Worm (Caenorhabditis elegans) whole organism, L2 larva: Measurements from ENCODE around the gene Y57G11C.499.

Experiments used
- F13H6.1 ChIP-seq: sonication (generic microtip); optimal IDR thresholded peaks from 2 replicates; lab custom pipeline; 2016; ENCODE audit warnings: missing genetic modification characterization, missing compliant biosample characterization
- R02D3.7 ChIP-seq: fragments of 150-350 bp; optimal IDR thresholded peaks from 2 replicates; lab custom pipeline; 2014; ENCODE audit warnings: missing biosample characterization, missing genetic modification characterization
- Y55F3AM.14 ChIP-seq: fragments of 200-800 bp; sonication (Bioruptor generic); optimal IDR thresholded peaks from 2 replicates; lab custom pipeline; 2018; ENCODE audit warnings: mild to moderate bottlenecking, missing genetic modification characterization, missing compliant biosample characterization
- ZK546.5 ChIP-seq: sonication (generic microtip); optimal IDR thresholded peaks from 2 replicates; lab custom pipeline; 2017; ENCODE audit warnings: missing biosample characterization, missing genetic modification characterization
- alr-1 ChIP-seq: fragments of 150-350 bp; optimal IDR thresholded peaks from 2 replicates; lab custom pipeline; 2014; ENCODE audit warnings: missing biosample characterization, missing genetic modification characterization
- aly-2 ChIP-seq: fragments of 150-350 bp; optimal IDR thresholded peaks from 2 replicates; lab custom pipeline; 2014; ENCODE audit warnings: missing biosample characterization, missing genetic modification characterization
- ama-1 ChIP-seq: fragments of 150-350 bp; optimal IDR thresholded peaks from 2 replicates; lab custom pipeline; 2018; ENCODE audit warnings: inconsistent platforms
- ceh-16 ChIP-seq: fragments of 150-350 bp; optimal IDR thresholded peaks from 2 replicates; lab custom pipeline; 2014; ENCODE audit warnings: missing biosample characterization, missing genetic modification characterization
- ceh-82 ChIP-seq: fragments of 150-350 bp; optimal IDR thresholded peaks from 2 replicates; lab custom pipeline; 2014; ENCODE audit warnings: missing biosample characterization, missing genetic modification characterization
- crh-2 ChIP-seq: sonication (generic microtip); optimal IDR thresholded peaks from 2 replicates; lab custom pipeline; 2017; ENCODE audit warnings: missing biosample characterization, missing genetic modification characterization
- egl-27 ChIP-seq: sonication (generic microtip); optimal IDR thresholded peaks from 3 replicates; lab custom pipeline; 2017; ENCODE audit warnings: missing biosample characterization, missing genetic modification reagents, missing genetic modification characterization
- elt-3 ChIP-seq: sonication (generic microtip); optimal IDR thresholded peaks from 2 replicates; lab custom pipeline; 2017; ENCODE audit warnings: missing biosample characterization, missing genetic modification characterization
- fos-1 ChIP-seq: fragments of 150-350 bp; optimal IDR thresholded peaks from 2 replicates; lab custom pipeline; 2014; ENCODE audit warnings: missing biosample characterization, missing genetic modification characterization
- gmeb-1 ChIP-seq: fragments of 150-350 bp; optimal IDR thresholded peaks from 2 replicates; lab custom pipeline; 2014; ENCODE audit warnings: missing biosample characterization, missing genetic modification characterization
- lin-11 ChIP-seq: fragments of 150-350 bp; sonication (generic microtip); optimal IDR thresholded peaks from 2 replicates; lab custom pipeline; 2014; ENCODE audit warnings: missing biosample characterization, missing genetic modification characterization, inconsistent platforms, mixed read lengths
- lin-13 ChIP-seq: fragments of 150-350 bp; optimal IDR thresholded peaks from 2 replicates; lab custom pipeline; 2014; ENCODE audit warnings: missing biosample characterization, missing genetic modification reagents, missing genetic modification characterization
- lsy-2 ChIP-seq, 2 experiments: fragments of 150-350 bp in 1 of 2; sonication (generic microtip) in 1 of 2; optimal IDR thresholded peaks; 2 replicates each; lab custom pipeline; 2014 to 2017; ENCODE audit warnings: missing biosample characterization in 2 of 2, missing genetic modification characterization in 2 of 2
- mab-5 ChIP-seq: fragments of 150-350 bp; optimal IDR thresholded peaks from 2 replicates; lab custom pipeline; 2014; ENCODE audit warnings: missing biosample characterization, missing genetic modification characterization
- mbf-1 ChIP-seq: sonication (generic microtip); optimal IDR thresholded peaks from 2 replicates; lab custom pipeline; 2017; ENCODE audit warnings: missing biosample characterization, missing genetic modification characterization
- mdl-1 ChIP-seq, 2 experiments: fragments of 150-350 bp in 1 of 2; sonication (generic microtip) in 1 of 2; optimal IDR thresholded peaks; 2 replicates each; lab custom pipeline; 2017; ENCODE audit warnings: missing biosample characterization in 2 of 2, missing genetic modification characterization in 2 of 2
- nhr-10 ChIP-seq: sonication (generic microtip); optimal IDR thresholded peaks from 2 replicates; lab custom pipeline; 2017; ENCODE audit warnings: missing biosample characterization, missing genetic modification characterization
- nhr-11 ChIP-seq: fragments of 150-350 bp; optimal IDR thresholded peaks from 2 replicates; lab custom pipeline; 2014; ENCODE audit warnings: missing biosample characterization, missing genetic modification characterization
- nhr-12 ChIP-seq: fragments of 150-350 bp; optimal IDR thresholded peaks from 2 replicates; lab custom pipeline; 2014; ENCODE audit warnings: missing biosample characterization, missing genetic modification characterization
- nhr-21 ChIP-seq: fragments of 150-350 bp; optimal IDR thresholded peaks from 2 replicates; lab custom pipeline; 2014; ENCODE audit warnings: missing biosample characterization, missing genetic modification characterization
- nhr-23 ChIP-seq: fragments of 150-350 bp; optimal IDR thresholded peaks from 2 replicates; lab custom pipeline; 2014; ENCODE audit warnings: missing biosample characterization, missing genetic modification reagents, missing genetic modification characterization
- nhr-237 ChIP-seq: fragments of 150-350 bp; optimal IDR thresholded peaks from 2 replicates; lab custom pipeline; 2014; ENCODE audit warnings: missing biosample characterization, missing genetic modification characterization
- nhr-25 ChIP-seq: fragments of 150-350 bp; sonication (generic microtip); optimal IDR thresholded peaks from 3 replicates; lab custom pipeline; 2014; ENCODE audit warnings: missing biosample characterization, missing genetic modification characterization
- nhr-6 ChIP-seq: fragments of 150-350 bp; optimal IDR thresholded peaks from 2 replicates; lab custom pipeline; 2014; ENCODE audit warnings: missing biosample characterization, missing genetic modification characterization
- nhr-77 ChIP-seq: fragments of 150-350 bp; optimal IDR thresholded peaks from 2 replicates; lab custom pipeline; 2014; ENCODE audit warnings: missing biosample characterization, missing genetic modification characterization
- peb-1 ChIP-seq: fragments of 150-350 bp; optimal IDR thresholded peaks from 2 replicates; lab custom pipeline; 2014; ENCODE audit warnings: missing biosample characterization, missing genetic modification characterization
- sem-4 ChIP-seq: fragments of 150-350 bp; optimal IDR thresholded peaks from 2 replicates; lab custom pipeline; 2014; ENCODE audit warnings: missing biosample characterization, missing genetic modification reagents, missing genetic modification characterization
- skn-1 ChIP-seq: sonication (generic microtip); optimal IDR thresholded peaks from 2 replicates; lab custom pipeline; 2017; ENCODE audit warnings: missing biosample characterization, missing genetic modification characterization
- sma-3 ChIP-seq: sonication (generic microtip); optimal IDR thresholded peaks from 2 replicates; lab custom pipeline; 2016; ENCODE audit warnings: missing genetic modification reagents, missing genetic modification characterization, missing compliant biosample characterization
- sma-9 ChIP-seq, 2 experiments: fragments of 150-350 bp in 1 of 2; sonication (generic microtip) in 1 of 2; optimal IDR thresholded peaks; 2 replicates each; lab custom pipeline; 2014 to 2016; ENCODE audit warnings: missing genetic modification characterization in 2 of 2, mild to moderate bottlenecking in 1 of 2, missing biosample characterization in 1 of 2, missing compliant biosample characterization in 1 of 2, missing genetic modification reagents in 1 of 2, moderate library complexity in 1 of 2
- snpc-4 ChIP-seq: fragments of 150-350 bp; optimal IDR thresholded peaks from 2 replicates; lab custom pipeline; 2014; ENCODE audit warnings: missing biosample characterization, missing genetic modification characterization
- unc-39 ChIP-seq: fragments of 150-350 bp; optimal IDR thresholded peaks from 2 replicates; lab custom pipeline; 2014; ENCODE audit warnings: missing biosample characterization, missing genetic modification characterization
- unc-55 ChIP-seq: fragments of 150-350 bp; sonication (generic microtip); optimal IDR thresholded peaks from 3 replicates; lab custom pipeline; 2014; ENCODE audit warnings: missing biosample characterization, missing genetic modification reagents, missing genetic modification characterization
- zag-1 ChIP-seq: fragments of 150-350 bp; optimal IDR thresholded peaks from 2 replicates; lab custom pipeline; 2014; ENCODE audit warnings: missing biosample characterization, missing genetic modification characterization
- ztf-11 ChIP-seq: sonication (generic microtip); optimal IDR thresholded peaks from 2 replicates; lab custom pipeline; 2017; ENCODE audit warnings: missing biosample characterization, missing genetic modification characterization

Y57G11C.499 gene

ce11 chrIV:14773280-14774071 lies 18.7 kb upstream of the Y57G11C.499 start, which contains the start of gene Y57G11C.36:
Gene Y57G11C.36, minus strand, starts transcription at chrIV:14773781.
- TF ChIP-seq mdl-1 (tag; optimal IDR thresholded peaks at IDR 0.05; lab: Kevin White, UChicago) (no peak), sma-3 (GFP tag; lab: Kevin White, UChicago) (no peak), fos-1 (no peak)

DNA sequence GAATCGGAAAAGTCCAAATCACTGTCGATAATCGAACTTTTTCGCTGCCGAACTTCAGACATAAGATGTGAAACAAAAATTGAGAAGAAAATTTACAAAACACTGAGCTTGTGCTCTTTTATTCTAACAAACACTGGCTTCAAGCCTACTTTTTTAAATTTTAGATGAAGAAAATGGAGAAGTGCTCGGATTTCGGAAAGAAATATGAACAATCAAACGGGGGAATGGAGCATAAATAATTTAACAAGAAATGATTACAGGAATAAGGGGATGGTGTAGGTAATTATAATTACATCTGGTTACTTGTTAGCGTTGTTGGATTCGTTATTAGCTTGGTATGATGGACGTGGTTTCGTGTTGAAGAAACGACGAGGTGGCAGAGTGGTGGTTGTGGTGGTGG lies 16.6 kb upstream of the Y57G11C.499 start, which contains the start of gene degl-1:
degl-1 (minus strand) TSS at position 101 of the 400 bp plus-strand sequence.
- no peak for TF ChIP-seq ztf-11 (tag; lab: Kevin White, UChicago)
- no peak for TF ChIP-seq ceh-82 (tag; lab: Kevin White, UChicago)
- TF ChIP-seq sma-9 (GFP tag; optimal IDR thresholded peaks at IDR 0.05; lab: Kevin White, UChicago): no peak
- no peak for TF ChIP-seq sma-9 (tag; optimal IDR thresholded peaks at IDR 0.05; lab: Kevin White, UChicago)
- TF ChIP-seq nhr-21 (tag; lab: Kevin White, UChicago): no peak
- TF ChIP-seq ceh-16 (tag; lab: Kevin White, UChicago): no peak
- TF ChIP-seq zag-1 (tag; lab: Kevin White, UChicago): no peak
- TF ChIP-seq nhr-6: no peak
- TF ChIP-seq mdl-1 (tag; optimal IDR thresholded peaks at IDR 0.05; lab: Kevin White, UChicago): no peak
- TF ChIP-seq nhr-10: no peak
- no peak for TF ChIP-seq gmeb-1 (tag; lab: Kevin White, UChicago)
- no peak for TF ChIP-seq sma-3 (GFP tag; lab: Kevin White, UChicago)
- no peak for TF ChIP-seq nhr-237 (tag; lab: Kevin White, UChicago)
- TF ChIP-seq lin-13 (GFP tag; lab: Kevin White, UChicago): no peak
- TF ChIP-seq mbf-1: no peak
- TF ChIP-seq nhr-77 (tag; lab: Kevin White, UChicago): no peak
- TF ChIP-seq nhr-11 (tag; lab: Kevin White, UChicago): no peak
- no peak for TF ChIP-seq unc-39 (tag; lab: Kevin White, UChicago)

DNA sequence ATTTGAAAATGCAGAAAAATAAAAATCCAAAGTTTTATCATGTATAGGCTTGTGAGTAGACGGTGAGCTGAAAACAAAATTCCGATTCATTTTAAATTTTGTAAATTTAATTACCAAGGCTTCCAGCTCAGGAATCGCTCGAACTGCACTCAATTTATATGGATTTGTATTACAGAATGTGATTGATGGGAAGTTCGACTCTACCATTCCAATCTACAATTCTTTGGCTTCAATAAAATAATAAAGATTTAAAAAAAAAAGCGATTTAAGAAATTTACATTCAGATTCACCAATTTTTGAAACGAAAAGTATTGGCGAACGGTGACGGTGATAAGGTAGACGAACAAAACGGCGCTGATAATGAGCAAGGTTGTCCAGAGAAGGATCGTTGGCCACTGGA lies 15.9 kb upstream of the Y57G11C.499 start:
- TF ChIP-seq lsy-2 (tag; optimal IDR thresholded peaks at IDR 0.05; lab: Kevin White, UChicago) (no peak), ceh-82 (tag; lab: Kevin White, UChicago) (no peak), mab-5 (tag; lab: Kevin White, UChicago) (no peak), alr-1 (no peak), peb-1 (tag; lab: Kevin White, UChicago) (no peak), egl-27 (tag; lab: Kevin White, UChicago) (no peak), nhr-12 (tag; lab: Kevin White, UChicago) (no peak), sem-4 (no peak), aly-2 (tag; lab: Kevin White, UChicago) (no peak), R02D3.7 (tag; lab: Kevin White, UChicago) (no peak), elt-3 (tag; lab: Kevin White, UChicago) (no peak), nhr-77 (tag; lab: Kevin White, UChicago) (no peak), fos-1 (no peak), sma-3 (GFP tag; lab: Kevin White, UChicago) (no peak)
- TF ChIP-seq, all 48 proteins: peak for 0

DNA sequence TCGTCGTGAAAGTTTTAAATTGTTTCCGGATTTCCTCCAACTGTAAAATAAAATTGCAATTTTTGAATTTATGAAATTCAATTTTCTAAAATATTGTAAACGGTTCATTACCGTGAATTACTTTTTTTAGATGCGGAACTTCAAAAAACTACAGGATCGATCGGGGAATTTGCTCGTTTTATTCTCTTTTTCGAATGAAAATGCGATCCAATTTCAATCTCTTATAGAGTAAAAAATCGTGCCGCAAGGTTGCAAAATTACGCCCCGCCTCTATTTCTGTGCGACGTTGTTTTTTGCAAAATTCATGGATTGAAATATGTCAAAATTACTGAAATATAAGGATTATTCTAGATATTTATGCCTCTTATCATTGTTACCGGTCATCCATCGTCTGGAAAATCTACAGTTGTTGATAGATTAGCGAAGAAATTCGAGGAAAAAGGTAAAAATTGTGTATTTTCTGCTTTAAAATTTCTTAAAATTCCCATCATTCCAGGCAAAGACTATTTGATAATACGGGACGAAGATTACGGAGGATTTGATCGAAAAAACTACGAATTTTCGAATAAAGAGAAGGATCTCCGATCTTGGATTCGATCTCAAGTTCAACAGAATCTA lies 14.6 kb upstream of the Y57G11C.499 start, which contains the start of gene Y57G11C.43:
Y57G11C.43 (plus strand) TSS at position 224 of the 618 bp plus-strand sequence.
- TF ChIP-seq ZK546.5 (tag; lab: Kevin White, UChicago) (no peak), F13H6.1 (no peak), crh-2 (tag; lab: Kevin White, UChicago) (no peak), ceh-82 (tag; lab: Kevin White, UChicago) (no peak), lin-13 (GFP tag; lab: Kevin White, UChicago) (no peak), egl-27 (tag; lab: Kevin White, UChicago) (no peak), elt-3 (tag; lab: Kevin White, UChicago) (no peak), peb-1 (tag; lab: Kevin White, UChicago) (no peak), nhr-237 (tag; lab: Kevin White, UChicago) (no peak), nhr-23 (no peak), nhr-25 (tag; lab: Kevin White, UChicago) (no peak), zag-1 (tag; lab: Kevin White, UChicago) (no peak), ama-1 (no peak), snpc-4 (tag; lab: Kevin White, UChicago) (no peak), unc-55 (GFP tag; lab: Kevin White, UChicago) (no peak), Y55F3AM.14 (GFP tag; lab: Kevin White, UChicago) (no peak), nhr-12 (tag; lab: Kevin White, UChicago) (no peak), skn-1 (no peak), lin-11 (tag; lab: Kevin White, UChicago) (no peak)
